Fruit fly (Drosophila melanogaster) whole organism, pupa: ENCODE results near the gene NT1.

Source experiments
- CG14655 ChIP-seq: fragments of 200-800 bp; sonication (Bioruptor generic); optimal IDR thresholded peaks from 3 replicates; lab custom pipeline; 2017; ENCODE audit warnings: mild to moderate bottlenecking, missing biosample characterization, missing genetic modification reagents, missing genetic modification characterization
- Pif1B ChIP-seq: fragments of 200-800 bp; sonication (Bioruptor generic); optimal IDR thresholded peaks from 3 replicates; lab custom pipeline; 2016; ENCODE audit warnings: missing biosample characterization, missing genetic modification characterization
- fd96Ca ChIP-seq: fragments of 200-800 bp; sonication (Bioruptor generic); IDR thresholded peaks from 3 replicates; pipeline ENCODE4 v1.3.6; 2022; ENCODE audit warnings: missing biosample characterization, missing genetic modification characterization

DNA sequence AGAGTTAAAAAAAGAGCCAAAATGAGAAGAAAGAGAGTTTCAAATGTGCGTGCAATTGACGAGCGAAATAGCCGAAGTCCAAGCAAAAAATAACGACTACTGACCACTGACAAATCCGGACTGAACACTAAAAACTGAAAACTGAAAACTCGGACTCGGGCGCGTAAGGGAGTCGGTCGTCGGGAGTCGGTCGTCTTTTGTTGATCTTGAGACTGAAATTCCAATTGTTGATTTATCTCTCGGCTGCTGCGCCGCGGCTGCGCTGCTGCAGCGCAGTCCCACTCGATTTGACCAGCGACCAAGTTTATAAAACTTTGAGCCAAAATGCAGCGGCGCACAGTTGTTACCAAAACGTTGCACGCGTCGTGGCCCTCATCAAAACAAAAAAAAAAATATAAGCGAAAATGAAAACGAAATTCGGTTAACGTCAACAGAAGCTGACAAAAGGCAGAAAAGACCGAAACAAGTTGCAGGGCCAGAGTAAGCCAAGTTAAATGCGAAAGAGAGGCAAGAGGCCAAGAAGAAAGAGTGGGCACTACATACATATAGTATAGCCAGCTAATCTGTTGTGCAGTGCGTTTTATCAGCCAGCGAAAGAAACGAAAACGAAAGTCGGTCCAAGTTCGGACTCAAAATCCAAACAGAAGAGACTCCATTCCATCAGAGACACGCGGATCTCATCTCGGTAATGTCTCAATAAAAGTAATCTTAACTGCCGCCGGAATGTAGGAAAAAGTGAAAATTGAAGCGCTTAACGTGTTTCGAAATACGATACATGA, 24.8 kb upstream of the NT1 start, which contains the start of gene CG11353:
- TF ChIP-seq CG14655 (GFP tag; lab: Kevin White, UChicago) (no peak), fd96Ca (GFP tag; lab: Robert Waterston, UW) (no peak), Pif1B (GFP tag; lab: Kevin White, UChicago) (no peak)
